Fruit fly (Drosophila melanogaster) whole organism, wandering third instar larva: ENCODE data around the gene lectin-37Db.

Experiments used
- CG32264 ChIP-seq: fragments of 200-800 bp; sonication (Bioruptor generic); optimal IDR thresholded peaks from 2 replicates; lab custom pipeline; 2016; ENCODE audit warnings: missing biosample characterization, missing genetic modification characterization
- Dfd ChIP-seq: fragments of >200 bp; optimal IDR thresholded peaks from 2 replicates; lab custom pipeline; 2017; ENCODE audit warnings: missing biosample characterization, missing genetic modification characterization
- GATAd ChIP-seq: sonication (Bioruptor generic); optimal IDR thresholded peaks from 2 replicates; lab custom pipeline; 2016; ENCODE audit warnings: missing biosample characterization, missing genetic modification characterization
- Hr83 ChIP-seq: fragments of 200-300 bp; sonication (Bioruptor generic); optimal IDR thresholded peaks from 2 replicates; lab custom pipeline; 2016; ENCODE audit warnings: missing biosample characterization, mild to moderate bottlenecking, missing genetic modification characterization, moderate library complexity; ENCODE audit not compliant: poor library complexity, severe bottlenecking
- Jra ChIP-seq: sonication (Bioruptor generic); optimal IDR thresholded peaks from 2 replicates; lab custom pipeline; 2016; ENCODE audit warnings: missing biosample characterization, missing genetic modification characterization
- Sp1 ChIP-seq: fragments of 200-800 bp; sonication (Bioruptor generic); optimal IDR thresholded peaks from 3 replicates; lab custom pipeline; 2019; ENCODE audit warnings: missing biosample characterization, mild to moderate bottlenecking, missing genetic modification characterization, moderate library complexity
- Vsx2 ChIP-seq: fragments of 200-300, 225-300 bp; sonication (Bioruptor generic); optimal IDR thresholded peaks from 2 replicates; lab custom pipeline; 2018; ENCODE audit warnings: missing biosample characterization, missing genetic modification characterization; ENCODE audit not compliant: partially characterized antibody
- br ChIP-seq: fragments of 200-800 bp; sonication (Bioruptor generic); optimal IDR thresholded peaks from 2 replicates; lab custom pipeline; 2016; ENCODE audit warnings: missing biosample characterization, missing genetic modification characterization
- ey ChIP-seq: fragments of 200-800 bp; sonication (Bioruptor generic); optimal IDR thresholded peaks from 2 replicates; lab custom pipeline; 2016; ENCODE audit warnings: missing biosample characterization, missing genetic modification characterization
- foxo ChIP-seq, 2 experiments: fragments of 200-800 bp; sonication (Bioruptor generic); optimal IDR thresholded peaks; 2 replicates in 1 of 2; 3 replicates in 1 of 2; lab custom pipeline; 2016 to 2017; ENCODE audit warnings: missing biosample characterization in 2 of 2, missing genetic modification characterization in 2 of 2
- jim ChIP-seq: fragments of 175-275, 200-325 bp; sonication (Bioruptor generic); optimal IDR thresholded peaks from 2 replicates; lab custom pipeline; 2016; ENCODE audit warnings: missing biosample characterization, mild to moderate bottlenecking, missing genetic modification characterization
- psq ChIP-seq: fragments of 200-800 bp; sonication (Bioruptor generic); optimal IDR thresholded peaks from 3 replicates; lab custom pipeline; 2017; ENCODE audit warnings: missing biosample characterization, mild to moderate bottlenecking, missing genetic modification characterization, moderate library complexity
- rgr ChIP-seq: fragments of 200-800 bp; sonication (Bioruptor generic); optimal IDR thresholded peaks from 3 replicates; lab custom pipeline; 2016; ENCODE audit warnings: missing biosample characterization, mild to moderate bottlenecking, missing genetic modification characterization
- sage ChIP-seq: fragments of 200-800 bp; sonication (Bioruptor generic); optimal IDR thresholded peaks from 2 replicates; lab custom pipeline; 2016; ENCODE audit warnings: missing biosample characterization, mild to moderate bottlenecking, missing genetic modification characterization
- sv ChIP-seq: fragments of 200-800 bp; sonication (Bioruptor generic); optimal IDR thresholded peaks from 3 replicates; lab custom pipeline; 2016; ENCODE audit warnings: missing biosample characterization, missing genetic modification characterization
- woc ChIP-seq: sonication (Bioruptor generic); optimal IDR thresholded peaks from 2 replicates; lab custom pipeline; 2016; ENCODE audit warnings: missing biosample characterization, mild to moderate bottlenecking, missing genetic modification characterization

lectin-37Db gene

dm6 chr2L:19469090-19469489, 50.2 kb downstream of the lectin-37Db start:
- TF ChIP-seq Hr83 (GFP tag; lab: Kevin White, UChicago) (no peak), br (GFP tag; lab: Kevin White, UChicago) (no peak), jim (no peak), rgr (GFP tag; lab: Kevin White, UChicago) (no peak), CG32264 (GFP tag; lab: Kevin White, UChicago) (no peak), sage (GFP tag; lab: Kevin White, UChicago) (no peak), Vsx2 (GFP tag; lab: Kevin White, UChicago) (no peak), woc (GFP tag; lab: Kevin White, UChicago) (no peak), ey (no peak), foxo (GFP tag; optimal IDR thresholded peaks at IDR 0.05; lab: Kevin White, UChicago) (no peak), sv (GFP tag; lab: Kevin White, UChicago) (no peak), psq (GFP tag; lab: Kevin White, UChicago) (no peak), Sp1 (GFP tag; lab: Kevin White, UChicago) (no peak), Dfd (no peak), GATAd (GFP tag; lab: Kevin White, UChicago) (no peak), Jra (GFP tag; lab: Kevin White, UChicago) (no peak)
